Worm (Caenorhabditis elegans) whole organism, L2 larva: Measurements from ENCODE around the gene C39B10.7.

Experiments
- C34F6.9 ChIP-seq: fragments of 150-350 bp; optimal IDR thresholded peaks from 2 replicates; lab custom pipeline; 2014; ENCODE audit warnings: missing biosample characterization, missing genetic modification characterization
- F13H6.1 ChIP-seq: sonication (generic microtip); optimal IDR thresholded peaks from 2 replicates; lab custom pipeline; 2016; ENCODE audit warnings: missing genetic modification characterization, missing compliant biosample characterization
- Y55F3AM.14 ChIP-seq: fragments of 200-800 bp; sonication (Bioruptor generic); optimal IDR thresholded peaks from 2 replicates; lab custom pipeline; 2018; ENCODE audit warnings: mild to moderate bottlenecking, missing genetic modification characterization, missing compliant biosample characterization
- ZK546.5 ChIP-seq: sonication (generic microtip); optimal IDR thresholded peaks from 2 replicates; lab custom pipeline; 2017; ENCODE audit warnings: missing biosample characterization, missing genetic modification characterization
- alr-1 ChIP-seq: fragments of 150-350 bp; optimal IDR thresholded peaks from 2 replicates; lab custom pipeline; 2014; ENCODE audit warnings: missing biosample characterization, missing genetic modification characterization
- aly-2 ChIP-seq: fragments of 150-350 bp; optimal IDR thresholded peaks from 2 replicates; lab custom pipeline; 2014; ENCODE audit warnings: missing biosample characterization, missing genetic modification characterization
- blmp-1 ChIP-seq: sonication (generic microtip); optimal IDR thresholded peaks from 2 replicates; lab custom pipeline; 2017; ENCODE audit warnings: missing genetic modification characterization, mild to moderate bottlenecking, missing compliant biosample characterization, antibody characterized with exemption, moderate library complexity; ENCODE audit not compliant: insufficient read depth
- ceh-16 ChIP-seq: fragments of 150-350 bp; optimal IDR thresholded peaks from 2 replicates; lab custom pipeline; 2014; ENCODE audit warnings: missing biosample characterization, missing genetic modification characterization
- ceh-82 ChIP-seq: fragments of 150-350 bp; optimal IDR thresholded peaks from 2 replicates; lab custom pipeline; 2014; ENCODE audit warnings: missing biosample characterization, missing genetic modification characterization
- crh-2 ChIP-seq: sonication (generic microtip); optimal IDR thresholded peaks from 2 replicates; lab custom pipeline; 2017; ENCODE audit warnings: missing biosample characterization, missing genetic modification characterization
- dmd-4 ChIP-seq: sonication (generic microtip); optimal IDR thresholded peaks from 2 replicates; lab custom pipeline; 2017; ENCODE audit warnings: missing biosample characterization, missing genetic modification characterization
- egl-27 ChIP-seq: sonication (generic microtip); optimal IDR thresholded peaks from 3 replicates; lab custom pipeline; 2017; ENCODE audit warnings: missing biosample characterization, missing genetic modification reagents, missing genetic modification characterization
- elt-1 ChIP-seq: fragments of 150-350 bp; optimal IDR thresholded peaks from 2 replicates; lab custom pipeline; 2014; ENCODE audit warnings: missing biosample characterization, missing genetic modification characterization
- elt-3 ChIP-seq: sonication (generic microtip); optimal IDR thresholded peaks from 2 replicates; lab custom pipeline; 2017; ENCODE audit warnings: missing biosample characterization, missing genetic modification characterization
- fos-1 ChIP-seq: fragments of 150-350 bp; optimal IDR thresholded peaks from 2 replicates; lab custom pipeline; 2014; ENCODE audit warnings: missing biosample characterization, missing genetic modification characterization
- gmeb-1 ChIP-seq: fragments of 150-350 bp; optimal IDR thresholded peaks from 2 replicates; lab custom pipeline; 2014; ENCODE audit warnings: missing biosample characterization, missing genetic modification characterization
- lin-11 ChIP-seq: fragments of 150-350 bp; sonication (generic microtip); optimal IDR thresholded peaks from 2 replicates; lab custom pipeline; 2014; ENCODE audit warnings: missing biosample characterization, missing genetic modification characterization, inconsistent platforms, mixed read lengths
- lin-13 ChIP-seq: fragments of 150-350 bp; optimal IDR thresholded peaks from 2 replicates; lab custom pipeline; 2014; ENCODE audit warnings: missing biosample characterization, missing genetic modification reagents, missing genetic modification characterization
- lin-39 ChIP-seq: fragments of 150-350 bp; optimal IDR thresholded peaks from 2 replicates; lab custom pipeline; 2014; ENCODE audit warnings: missing biosample characterization, missing genetic modification reagents, missing genetic modification characterization
- lsy-2 ChIP-seq, 2 experiments: fragments of 150-350 bp in 1 of 2; sonication (generic microtip) in 1 of 2; optimal IDR thresholded peaks; 2 replicates each; lab custom pipeline; 2014 to 2017; ENCODE audit warnings: missing biosample characterization in 2 of 2, missing genetic modification characterization in 2 of 2
- nhr-11 ChIP-seq: fragments of 150-350 bp; optimal IDR thresholded peaks from 2 replicates; lab custom pipeline; 2014; ENCODE audit warnings: missing biosample characterization, missing genetic modification characterization
- nhr-12 ChIP-seq: fragments of 150-350 bp; optimal IDR thresholded peaks from 2 replicates; lab custom pipeline; 2014; ENCODE audit warnings: missing biosample characterization, missing genetic modification characterization
- nhr-129 ChIP-seq: fragments of 150-350 bp; optimal IDR thresholded peaks from 2 replicates; lab custom pipeline; 2014; ENCODE audit warnings: missing biosample characterization, missing genetic modification characterization
- nhr-21 ChIP-seq: fragments of 150-350 bp; optimal IDR thresholded peaks from 2 replicates; lab custom pipeline; 2014; ENCODE audit warnings: missing biosample characterization, missing genetic modification characterization
- nhr-23 ChIP-seq: fragments of 150-350 bp; optimal IDR thresholded peaks from 2 replicates; lab custom pipeline; 2014; ENCODE audit warnings: missing biosample characterization, missing genetic modification reagents, missing genetic modification characterization
- nhr-237 ChIP-seq: fragments of 150-350 bp; optimal IDR thresholded peaks from 2 replicates; lab custom pipeline; 2014; ENCODE audit warnings: missing biosample characterization, missing genetic modification characterization
- nhr-25 ChIP-seq: fragments of 150-350 bp; sonication (generic microtip); optimal IDR thresholded peaks from 3 replicates; lab custom pipeline; 2014; ENCODE audit warnings: missing biosample characterization, missing genetic modification characterization
- nhr-77 ChIP-seq: fragments of 150-350 bp; optimal IDR thresholded peaks from 2 replicates; lab custom pipeline; 2014; ENCODE audit warnings: missing biosample characterization, missing genetic modification characterization
- peb-1 ChIP-seq: fragments of 150-350 bp; optimal IDR thresholded peaks from 2 replicates; lab custom pipeline; 2014; ENCODE audit warnings: missing biosample characterization, missing genetic modification characterization
- sem-4 ChIP-seq: fragments of 150-350 bp; optimal IDR thresholded peaks from 2 replicates; lab custom pipeline; 2014; ENCODE audit warnings: missing biosample characterization, missing genetic modification reagents, missing genetic modification characterization
- skn-1 ChIP-seq: sonication (generic microtip); optimal IDR thresholded peaks from 2 replicates; lab custom pipeline; 2017; ENCODE audit warnings: missing biosample characterization, missing genetic modification characterization
- sma-9 ChIP-seq, 2 experiments: fragments of 150-350 bp in 1 of 2; sonication (generic microtip) in 1 of 2; optimal IDR thresholded peaks; 2 replicates each; lab custom pipeline; 2014 to 2016; ENCODE audit warnings: missing genetic modification characterization in 2 of 2, mild to moderate bottlenecking in 1 of 2, missing biosample characterization in 1 of 2, missing compliant biosample characterization in 1 of 2, missing genetic modification reagents in 1 of 2, moderate library complexity in 1 of 2
- unc-39 ChIP-seq: fragments of 150-350 bp; optimal IDR thresholded peaks from 2 replicates; lab custom pipeline; 2014; ENCODE audit warnings: missing biosample characterization, missing genetic modification characterization
- unc-55 ChIP-seq: fragments of 150-350 bp; sonication (generic microtip); optimal IDR thresholded peaks from 3 replicates; lab custom pipeline; 2014; ENCODE audit warnings: missing biosample characterization, missing genetic modification reagents, missing genetic modification characterization
- unc-62 ChIP-seq: fragments of 150-350 bp; optimal IDR thresholded peaks from 2 replicates; lab custom pipeline; 2014; ENCODE audit warnings: missing biosample characterization, missing genetic modification reagents, missing genetic modification characterization
- ztf-11 ChIP-seq: sonication (generic microtip); optimal IDR thresholded peaks from 2 replicates; lab custom pipeline; 2017; ENCODE audit warnings: missing biosample characterization, missing genetic modification characterization

The C39B10.7 gene

DNA sequence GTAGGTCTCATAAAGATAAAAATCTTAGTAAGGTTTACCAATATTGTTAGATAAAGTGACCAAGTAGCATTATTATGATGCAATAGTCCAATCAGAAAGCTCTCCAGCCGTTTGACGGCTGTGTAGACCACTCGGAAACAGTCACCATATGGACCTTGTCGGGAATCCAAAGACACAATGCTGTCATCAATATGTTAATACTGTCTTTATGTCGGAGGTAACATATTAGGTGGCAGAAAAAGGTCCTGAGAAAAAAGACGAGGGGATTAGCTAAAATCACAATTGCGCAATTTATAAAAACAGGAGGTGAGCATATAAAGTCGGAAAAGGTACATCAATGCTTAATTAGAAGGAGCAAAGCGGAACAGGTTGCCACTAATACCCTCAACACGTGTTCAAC lies 31.3 kb downstream of the C39B10.7 start:
- no peak for TF ChIP-seq ceh-16 (tag; lab: Kevin White, UChicago)
- no peak for TF ChIP-seq egl-27 (tag; lab: Kevin White, UChicago)
- no peak for TF ChIP-seq nhr-23
- no peak for TF ChIP-seq ztf-11
- no peak for TF ChIP-seq elt-1 (tag; lab: Kevin White, UChicago)
- no peak for TF ChIP-seq gmeb-1 (tag; lab: Kevin White, UChicago)
- no peak for TF ChIP-seq nhr-129 (tag; lab: Kevin White, UChicago)
- TF ChIP-seq crh-2 (tag; lab: Kevin White, UChicago), result no peak
- TF ChIP-seq ceh-82, result no peak
- no peak for TF ChIP-seq nhr-11
- TF ChIP-seq F13H6.1 (tag; lab: Kevin White, UChicago), result no peak
- no peak for TF ChIP-seq aly-2 (tag; lab: Kevin White, UChicago)
- TF ChIP-seq lin-11 (tag; lab: Kevin White, UChicago), result no peak
- TF ChIP-seq skn-1 (tag; lab: Kevin White, UChicago), result no peak
- TF ChIP-seq sem-4 (tag; lab: Kevin White, UChicago), result no peak
- TF ChIP-seq Y55F3AM.14 (GFP tag; lab: Kevin White, UChicago), result no peak
- TF ChIP-seq nhr-77, result no peak

ce11 chrX:10514056-10514455 lies 37.4 kb downstream of the C39B10.7 start:
- no peak for TF ChIP-seq unc-62 (GFP tag; lab: Kevin White, UChicago)
- TF ChIP-seq ZK546.5 (tag; lab: Kevin White, UChicago), result no peak
- no peak for TF ChIP-seq nhr-21 (tag; lab: Kevin White, UChicago)
- no peak for TF ChIP-seq blmp-1 (tag; lab: Kevin White, UChicago)
- no peak for TF ChIP-seq C34F6.9 (tag; lab: Kevin White, UChicago)
- TF ChIP-seq nhr-129 (tag; lab: Kevin White, UChicago), result no peak
- no peak for TF ChIP-seq alr-1 (tag; lab: Kevin White, UChicago)
- TF ChIP-seq gmeb-1 (tag; lab: Kevin White, UChicago), result no peak
- TF ChIP-seq lin-39 (tag; lab: Kevin White, UChicago), result no peak

DNA sequence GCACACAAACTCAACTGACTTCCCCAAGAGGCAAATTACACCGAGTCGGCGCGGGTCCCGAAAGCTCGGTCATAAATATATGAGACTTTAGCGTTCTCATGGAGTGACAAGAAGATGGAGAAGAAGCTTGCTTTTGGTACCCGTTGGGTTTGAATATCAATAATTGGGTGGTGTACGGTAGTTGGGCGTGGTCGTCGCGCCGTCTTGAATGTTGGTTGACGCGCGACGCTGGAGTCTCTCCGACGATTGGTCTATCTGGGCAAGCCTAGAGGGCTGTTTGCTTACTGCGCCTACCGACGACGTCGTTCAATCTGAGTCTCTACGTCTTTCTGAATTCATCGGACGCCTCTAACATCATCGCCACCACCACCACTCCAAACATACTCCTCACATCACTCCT lies 38.2 kb downstream of the C39B10.7 start:
- TF ChIP-seq ceh-16 (tag; lab: Kevin White, UChicago) (no peak), nhr-129 (tag; lab: Kevin White, UChicago) (no peak), nhr-25 (tag; lab: Kevin White, UChicago) (no peak), unc-62 (GFP tag; lab: Kevin White, UChicago) (no peak), egl-27 (tag; lab: Kevin White, UChicago) (no peak), C34F6.9 (tag; lab: Kevin White, UChicago) (no peak), lin-11 (tag; lab: Kevin White, UChicago) (no peak), ztf-11 (no peak), lsy-2 (tag; optimal IDR thresholded peaks at IDR 0.05; lab: Kevin White, UChicago) (no peak), peb-1 (tag; lab: Kevin White, UChicago) (no peak)

DNA sequence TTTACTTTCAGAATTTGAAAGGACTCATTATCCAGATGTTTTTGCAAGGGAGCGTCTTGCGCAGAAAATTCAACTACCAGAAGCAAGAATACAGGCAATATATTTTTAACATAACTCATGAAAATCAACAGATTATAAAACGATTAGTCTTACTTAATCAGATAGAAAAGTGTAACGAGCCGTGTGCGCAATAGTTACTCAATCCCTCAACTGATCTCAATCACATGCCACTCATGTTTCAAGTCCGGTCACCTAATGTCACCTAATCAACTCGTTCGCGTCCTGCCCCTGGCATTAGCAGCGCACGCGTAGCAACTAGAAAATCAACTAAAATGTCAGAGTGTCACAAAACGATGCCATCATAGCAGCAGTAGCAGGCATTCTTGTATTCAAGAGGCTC lies 39.9 kb downstream of the C39B10.7 start:
- TF ChIP-seq unc-62 (GFP tag; lab: Kevin White, UChicago) (no peak), nhr-25 (tag; lab: Kevin White, UChicago) (peak; percentile 7)

ce11 chrX:10520185-10520584 lies 43.5 kb downstream of the C39B10.7 start:
- TF ChIP-seq nhr-12 (tag; lab: Kevin White, UChicago), result no peak

DNA sequence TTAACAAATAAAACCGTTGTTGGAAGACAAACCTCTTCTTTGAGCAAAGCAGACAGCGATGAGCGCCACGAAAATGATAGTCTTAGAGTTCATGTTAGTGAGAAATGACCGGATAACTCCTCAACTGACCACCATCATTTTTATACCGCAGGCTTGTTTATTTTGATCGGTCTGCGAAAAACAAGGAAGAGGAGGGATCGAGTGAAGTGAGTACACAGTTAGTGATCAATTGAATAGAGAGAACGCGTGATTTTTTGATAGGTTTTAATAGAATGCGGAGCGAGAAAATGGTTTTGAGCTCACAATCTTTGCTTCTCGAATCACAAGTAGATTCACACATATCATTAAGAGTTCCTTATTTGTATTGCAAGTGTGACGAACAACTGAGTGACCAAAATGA lies 44.6 kb downstream of the C39B10.7 start, which contains the start of gene F14F3.4:
Gene F14F3.4 (minus strand): TSS at position 101 of the 400 bp plus-strand sequence.
- no peak for TF ChIP-seq crh-2 (tag; lab: Kevin White, UChicago)
- no peak for TF ChIP-seq unc-55
- TF ChIP-seq lin-13, result no peak
- no peak for TF ChIP-seq fos-1 (tag; lab: Kevin White, UChicago)
- TF ChIP-seq elt-3, result no peak
- no peak for TF ChIP-seq nhr-21 (tag; lab: Kevin White, UChicago)
- TF ChIP-seq ceh-16 (tag; lab: Kevin White, UChicago), result no peak
- no peak for TF ChIP-seq ZK546.5 (tag; lab: Kevin White, UChicago)
- no peak for TF ChIP-seq peb-1 (tag; lab: Kevin White, UChicago)
- no peak for TF ChIP-seq dmd-4
- TF ChIP-seq nhr-12 (tag; lab: Kevin White, UChicago), result no peak
- TF ChIP-seq sem-4 (tag; lab: Kevin White, UChicago), result no peak
- TF ChIP-seq nhr-11, result no peak
- no peak for TF ChIP-seq sma-9 (GFP tag; optimal IDR thresholded peaks at IDR 0.05; lab: Kevin White, UChicago)
- TF ChIP-seq sma-9 (tag; optimal IDR thresholded peaks at IDR 0.05; lab: Kevin White, UChicago), result no peak
- TF ChIP-seq ceh-82, result no peak
- TF ChIP-seq unc-39 (tag; lab: Kevin White, UChicago), result no peak
- no peak for TF ChIP-seq nhr-237
- TF ChIP-seq elt-1 (tag; lab: Kevin White, UChicago), result no peak
- TF ChIP-seq egl-27 (tag; lab: Kevin White, UChicago), result no peak
- TF ChIP-seq, all 48 proteins: peak for 0
